Worm (Caenorhabditis elegans): ENCODE data around the gene fbxa-209.

DNA sequence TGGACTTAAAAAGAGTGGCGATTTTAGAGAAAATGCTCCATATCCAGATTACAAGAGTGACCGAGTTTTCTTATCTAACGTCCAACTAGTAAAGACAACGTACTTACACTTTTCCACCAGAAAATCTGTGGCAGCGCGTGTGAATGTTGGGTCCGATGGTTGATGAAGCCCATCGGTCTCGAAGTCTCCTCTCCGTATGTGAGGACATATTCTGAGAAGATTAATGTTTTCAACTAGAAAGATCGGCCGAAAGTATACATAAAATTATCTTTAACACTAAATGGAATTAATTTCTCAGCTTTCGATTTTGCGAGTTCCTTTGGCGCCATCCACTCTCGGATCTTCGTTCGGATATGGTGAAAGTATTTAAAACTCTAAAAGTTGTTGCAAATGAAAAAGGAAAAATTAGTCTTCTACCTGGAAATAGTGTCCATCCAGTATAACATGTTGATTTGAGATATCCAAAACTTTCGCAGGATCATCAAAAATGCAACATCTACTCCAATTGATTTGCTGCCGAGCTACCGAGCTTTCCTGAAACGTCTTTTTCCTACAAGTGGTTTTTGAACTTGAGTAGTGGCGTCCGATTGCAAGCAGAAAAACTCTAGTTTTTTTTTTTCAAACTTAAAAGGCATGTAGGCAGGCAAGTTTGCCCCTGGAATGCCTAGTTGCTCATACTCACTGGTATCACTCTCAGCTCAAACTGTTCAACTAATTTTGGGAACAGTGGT, 4.6 kb upstream of the fbxa-209 start:
- TF ChIP-seq F39B2.1 (GFP tag; IDR thresholded peaks at IDR 0.05) (no peak), xnd-1 (tag; optimal IDR thresholded peaks at IDR 0.05) (no peak), nfyb-1 (GFP tag; IDR thresholded peaks at IDR 0.05) (no peak), K12H6.12 (tag; optimal IDR thresholded peaks at IDR 0.05) (no peak), lin-54 (GFP tag; optimal IDR thresholded peaks at IDR 0.05) (no peak), attf-6 (GFP tag; IDR thresholded peaks at IDR 0.05) (no peak), hrde-1 (tag; optimal IDR thresholded peaks at IDR 0.05; ENCODE audit: borderline replicate concordance) (no peak), sea-2 (GFP tag; IDR thresholded peaks at IDR 0.05) (no peak), K11D2.4 (GFP tag; IDR thresholded peaks at IDR 0.05) (no peak), ceh-58 (GFP tag; IDR thresholded peaks at IDR 0.05) (no peak)
